Worm (Caenorhabditis elegans) whole organism, late embryonic: ENCODE data around the gene obr-2.

Experiments used
- ahr-1 ChIP-seq: sonication (generic microtip); optimal IDR thresholded peaks from 2 replicates; lab custom pipeline; 2016; ENCODE audit warnings: missing genetic modification characterization, missing compliant biosample characterization
- ama-1 ChIP-seq: fragments of 150-350 bp; optimal IDR thresholded peaks from 2 replicates; lab custom pipeline; 2014
- ceh-31 ChIP-seq: sonication (generic microtip); optimal IDR thresholded peaks from 2 replicates; lab custom pipeline; 2016; ENCODE audit warnings: missing genetic modification characterization, missing compliant biosample characterization
- ceh-6 ChIP-seq: fragments of 200-800 bp; sonication (Bioruptor generic); optimal IDR thresholded peaks from 2 replicates; lab custom pipeline; 2018; ENCODE audit warnings: mild to moderate bottlenecking, missing genetic modification characterization, missing compliant biosample characterization
- dmd-4 ChIP-seq: sonication (generic microtip); optimal IDR thresholded peaks from 2 replicates; lab custom pipeline; 2016; ENCODE audit warnings: borderline replicate concordance, missing genetic modification characterization, missing compliant biosample characterization
- fkh-10 ChIP-seq: fragments of 150-350 bp; optimal IDR thresholded peaks from 2 replicates; lab custom pipeline; 2014; ENCODE audit warnings: missing biosample characterization, missing genetic modification reagents, missing genetic modification characterization
- fkh-6 ChIP-seq: sonication (generic microtip); optimal IDR thresholded peaks from 2 replicates; lab custom pipeline; 2016; ENCODE audit warnings: missing genetic modification characterization, missing compliant biosample characterization
- hlh-8 ChIP-seq: sonication (generic microtip); optimal IDR thresholded peaks from 2 replicates; lab custom pipeline; 2016; ENCODE audit warnings: missing genotype, missing genetic modification characterization, missing compliant biosample characterization
- nfya-1 ChIP-seq: sonication (generic microtip); optimal IDR thresholded peaks from 2 replicates; lab custom pipeline; 2017; ENCODE audit warnings: missing genetic modification characterization, mild to moderate bottlenecking, missing compliant biosample characterization, antibody characterized with exemption, moderate library complexity
- pha-4 ChIP-seq: fragments of 150-350 bp; optimal IDR thresholded peaks from 2 replicates; lab custom pipeline; 2018; ENCODE audit warnings: missing biosample characterization, missing genetic modification reagents, missing genetic modification characterization
- pqm-1 ChIP-seq: sonication (generic microtip); optimal IDR thresholded peaks from 2 replicates; lab custom pipeline; 2016; ENCODE audit warnings: missing genetic modification characterization, missing compliant biosample characterization
- pros-1 ChIP-seq: fragments of 150-350 bp; optimal IDR thresholded peaks from 2 replicates; lab custom pipeline; 2014; ENCODE audit warnings: missing biosample characterization, missing genetic modification reagents, missing genetic modification characterization
- rnt-1 ChIP-seq: sonication (generic microtip); optimal IDR thresholded peaks from 2 replicates; lab custom pipeline; 2016; ENCODE audit warnings: missing genetic modification characterization, missing compliant biosample characterization
- tbx-2 ChIP-seq: sonication (generic microtip); optimal IDR thresholded peaks from 2 replicates; lab custom pipeline; 2016; ENCODE audit warnings: missing genetic modification characterization, missing compliant biosample characterization

DNA sequence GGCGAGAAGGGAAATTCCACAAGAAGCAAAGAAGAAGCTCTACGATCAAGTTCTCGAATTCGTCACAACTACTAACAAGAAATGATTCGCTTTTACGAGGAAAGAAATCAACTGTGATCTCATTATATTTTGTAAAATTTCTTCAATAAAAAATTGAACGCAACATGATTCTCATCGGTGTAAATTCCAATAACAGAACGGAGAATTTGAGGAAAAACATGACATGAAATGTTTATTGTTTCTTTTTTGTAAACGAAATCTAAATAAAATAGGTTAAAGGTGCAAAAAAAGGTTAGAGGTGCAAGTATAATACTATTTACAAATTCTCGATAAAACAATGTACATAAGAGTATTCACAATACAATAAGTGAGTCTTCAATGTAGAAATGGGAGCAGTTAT is 22.6 kb downstream of the obr-2 start:
- TF ChIP-seq pros-1: no peak
- no peak for TF ChIP-seq nfya-1 (tag; lab: Kevin White, UChicago)
- no peak for TF ChIP-seq ama-1 (lab: Kevin White, UChicago)
- TF ChIP-seq rnt-1 (tag; lab: Kevin White, UChicago): no peak
- no peak for TF ChIP-seq fkh-6
- no peak for TF ChIP-seq ahr-1 (tag; lab: Kevin White, UChicago)
- no peak for TF ChIP-seq tbx-2 (tag; lab: Kevin White, UChicago)
- no peak for TF ChIP-seq pqm-1 (tag; lab: Kevin White, UChicago)
- no peak for TF ChIP-seq pha-4 (tag; lab: Kevin White, UChicago)
- TF ChIP-seq ceh-31: no peak
- TF ChIP-seq hlh-8 (tag; lab: Kevin White, UChicago): no peak
- TF ChIP-seq fkh-10 (GFP tag; lab: Kevin White, UChicago): no peak
- TF ChIP-seq dmd-4 (tag; lab: Kevin White, UChicago): no peak
- TF ChIP-seq ceh-6: no peak
